Worm (Caenorhabditis elegans): ENCODE measurements around the gene srsx-5.

- TF ChIP-seq him-1 (tag; optimal IDR thresholded peaks at IDR 0.05) (no peak), W03F9.2 (tag; optimal IDR thresholded peaks at IDR 0.05) (no peak), dao-5 (tag; optimal IDR thresholded peaks at IDR 0.05) (no peak)
Measured at ce11 chrV:7908431-7908830, 20.3 kb upstream of the srsx-5 start.

Measured in whole organism, L4/young adult.